Fruit fly (Drosophila melanogaster) whole organism, embryonic: Measurements from ENCODE around the gene Shawn.

Experiments
- Bgb ChIP-seq: fragments of 200-800 bp; sonication (Bioruptor generic); IDR thresholded peaks from 2 replicates; pipeline ENCODE4 v1.3.6; 2022; ENCODE audit warnings: missing biosample characterization, missing genetic modification characterization; ENCODE audit not compliant: partially characterized antibody
- Bteb2 ChIP-seq: fragments of 200-800 bp; sonication (Bioruptor generic); optimal IDR thresholded peaks from 2 replicates; lab custom pipeline; 2016; ENCODE audit warnings: missing biosample characterization, missing genetic modification characterization
- CG10147 ChIP-seq: fragments of 200-800 bp; sonication (Bioruptor generic); optimal IDR thresholded peaks from 2 replicates; lab custom pipeline; 2019; ENCODE audit warnings: missing biosample characterization, mild to moderate bottlenecking, missing genetic modification characterization, moderate library complexity
- CG10366 ChIP-seq: fragments of 200-800 bp; sonication (Bioruptor generic); IDR thresholded peaks from 2 replicates; pipeline ENCODE4 v1.3.6; 2022; ENCODE audit warnings: missing biosample characterization, missing genetic modification characterization
- CG10543 ChIP-seq: fragments of 200-800 bp; sonication (Bioruptor generic); optimal IDR thresholded peaks from 3 replicates; lab custom pipeline; 2017; ENCODE audit warnings: missing biosample characterization, mild to moderate bottlenecking, missing genetic modification characterization, moderate library complexity
- CG11696 ChIP-seq: fragments of 200-800 bp; sonication (Bioruptor generic); IDR thresholded peaks from 2 replicates; pipeline ENCODE4 v1.3.6; 2022; ENCODE audit warnings: missing biosample characterization, missing genetic modification characterization
- CG13287 ChIP-seq: fragments of 200-800 bp; sonication (Bioruptor generic); IDR thresholded peaks from 2 replicates; pipeline ENCODE4 v1.3.6; 2022; ENCODE audit warnings: missing biosample characterization, missing genetic modification characterization; ENCODE audit not compliant: partially characterized antibody
- CG15073 ChIP-seq: fragments of 200-800 bp; sonication (Bioruptor generic); optimal IDR thresholded peaks from 2 replicates; lab custom pipeline; 2016; ENCODE audit warnings: missing biosample characterization, missing genetic modification characterization
- CG15269 ChIP-seq: fragments of 200-800 bp; sonication (Bioruptor generic); optimal IDR thresholded peaks from 2 replicates; lab custom pipeline; 2018; ENCODE audit warnings: missing biosample characterization, mild to moderate bottlenecking, missing genetic modification characterization, moderate library complexity
- CG16813 ChIP-seq: fragments of 200-800 bp; sonication (Bioruptor generic); IDR thresholded peaks from 3 replicates; pipeline ENCODE4 v1.3.6; 2022; ENCODE audit warnings: missing biosample characterization, missing genetic modification characterization; ENCODE audit not compliant: partially characterized antibody
- CG17361 ChIP-seq: fragments of 200-800 bp; sonication (Bioruptor generic); IDR thresholded peaks from 3 replicates; pipeline ENCODE4 v1.3.6; 2022; ENCODE audit warnings: missing biosample characterization, missing genetic modification characterization
- CG17568 ChIP-seq: fragments of 200-800 bp; sonication (Bioruptor generic); optimal IDR thresholded peaks from 2 replicates; lab custom pipeline; 2018; ENCODE audit warnings: missing biosample characterization, mild to moderate bottlenecking, missing genetic modification characterization, moderate library complexity
- CG17802 ChIP-seq: fragments of 200-800 bp; sonication (Bioruptor generic); optimal IDR thresholded peaks from 2 replicates; lab custom pipeline; 2018; ENCODE audit warnings: missing biosample characterization, mild to moderate bottlenecking, missing genetic modification characterization, moderate library complexity
- CG1832 ChIP-seq: fragments of 200-800 bp; sonication (Bioruptor generic); optimal IDR thresholded peaks from 2 replicates; lab custom pipeline; 2017; ENCODE audit warnings: missing biosample characterization, mild to moderate bottlenecking, missing genetic modification characterization, inconsistent platforms
- CG4617 ChIP-seq: fragments of 200-800 bp; sonication (Bioruptor generic); optimal IDR thresholded peaks from 3 replicates; lab custom pipeline; 2016; ENCODE audit warnings: missing biosample characterization, missing genetic modification characterization, borderline replicate concordance
- CG6791 ChIP-seq: fragments of 200-800 bp; sonication (Bioruptor generic); IDR thresholded peaks from 3 replicates; pipeline ENCODE4 v1.3.6; 2022; ENCODE audit warnings: missing biosample characterization, missing genetic modification characterization; ENCODE audit not compliant: partially characterized antibody
- CG9932 ChIP-seq: fragments of 200-800 bp; sonication (Bioruptor generic); IDR thresholded peaks from 2 replicates; pipeline ENCODE4 v1.3.6; 2022; ENCODE audit warnings: missing biosample characterization, missing genetic modification characterization
- Dfd ChIP-seq, 2 experiments: fragments of >200 bp; optimal IDR thresholded peaks; 2 replicates each; lab custom pipeline; 2017; ENCODE audit warnings: missing biosample characterization in 2 of 2, missing genetic modification characterization in 2 of 2
- Dref ChIP-seq: fragments of 200-800 bp; sonication (Bioruptor generic); IDR thresholded peaks from 2 replicates; pipeline ENCODE4 v1.3.6; 2022; ENCODE audit warnings: missing biosample characterization, missing genetic modification characterization
- Drgx ChIP-seq: fragments of 200-800 bp; sonication (Bioruptor generic); IDR thresholded peaks from 2 replicates; pipeline ENCODE4 v1.3.6; 2022; ENCODE audit warnings: missing biosample characterization, missing genetic modification characterization
- Eip74EF ChIP-seq, 2 experiments: fragments of 200-800 bp in 1 of 2; fragments of >200 bp in 1 of 2; sonication (Bioruptor generic) in 1 of 2; optimal IDR thresholded peaks; 2 replicates each; lab custom pipeline; 2017 to 2019; ENCODE audit warnings: missing biosample characterization in 2 of 2, missing genetic modification characterization in 2 of 2, mild to moderate bottlenecking in 1 of 2, moderate library complexity in 1 of 2
- HHEX ChIP-seq: fragments of 200-800 bp; sonication (Bioruptor generic); optimal IDR thresholded peaks from 3 replicates; lab custom pipeline; 2017; ENCODE audit warnings: missing biosample characterization, mild to moderate bottlenecking, missing genetic modification characterization, missing genetic modification reagents
- HLH4C ChIP-seq: fragments of 200-800 bp; sonication (Bioruptor generic); IDR thresholded peaks from 3 replicates; pipeline ENCODE4 v1.3.6; 2022; ENCODE audit warnings: missing biosample characterization, missing genetic modification characterization; ENCODE audit not compliant: partially characterized antibody
- MBD-R2 ChIP-seq: fragments of 200-800 bp; sonication (Bioruptor generic); IDR thresholded peaks from 2 replicates; pipeline ENCODE4 v1.3.6; 2022; ENCODE audit warnings: missing biosample characterization, missing genetic modification characterization
- MESR4 ChIP-seq: fragments of 200-800 bp; sonication (Bioruptor generic); optimal IDR thresholded peaks from 2 replicates; lab custom pipeline; 2018; ENCODE audit warnings: missing biosample characterization, mild to moderate bottlenecking, missing genetic modification characterization, moderate library complexity
- Myb ChIP-seq: fragments of 200-800 bp; sonication (Bioruptor generic); optimal IDR thresholded peaks from 2 replicates; lab custom pipeline; 2016; ENCODE audit warnings: missing biosample characterization, missing genetic modification characterization
- NK7.1 ChIP-seq: fragments of 200-800 bp; sonication (Bioruptor generic); optimal IDR thresholded peaks from 3 replicates; lab custom pipeline; 2016; ENCODE audit warnings: missing biosample characterization, missing genetic modification characterization
- Nf-YC ChIP-seq: fragments of 200-800 bp; optimal IDR thresholded peaks from 3 replicates; lab custom pipeline; 2019; ENCODE audit warnings: missing biosample characterization, mild to moderate bottlenecking, missing genetic modification characterization, moderate library complexity
- PHDP ChIP-seq: fragments of 200-800 bp; sonication (Bioruptor generic); optimal IDR thresholded peaks from 3 replicates; lab custom pipeline; 2018; ENCODE audit warnings: missing biosample characterization, mild to moderate bottlenecking, missing genetic modification characterization, moderate library complexity
- Sry-δ ChIP-seq: fragments of 200-800 bp; sonication (Bioruptor generic); optimal IDR thresholded peaks from 2 replicates; lab custom pipeline; 2016; ENCODE audit warnings: missing biosample characterization, missing genetic modification characterization
- YL-1 ChIP-seq: fragments of 200-800 bp; sonication (Bioruptor generic); optimal IDR thresholded peaks from 3 replicates; lab custom pipeline; 2017; ENCODE audit warnings: missing biosample characterization, mild to moderate bottlenecking, missing genetic modification characterization
- amos ChIP-seq: fragments of 200-800 bp; sonication (Bioruptor generic); IDR thresholded peaks from 2 replicates; pipeline ENCODE4 v1.3.6; 2022; ENCODE audit warnings: missing biosample characterization, missing genetic modification characterization; ENCODE audit not compliant: partially characterized antibody
- ci ChIP-seq: fragments of 200-800 bp; sonication (Bioruptor generic); IDR thresholded peaks from 3 replicates; pipeline ENCODE4 v1.3.6; 2022; ENCODE audit warnings: missing biosample characterization, missing genetic modification characterization
- en ChIP-seq: fragments of 200-800 bp; sonication (Bioruptor generic); optimal IDR thresholded peaks from 2 replicates; lab custom pipeline; 2016; ENCODE audit warnings: missing biosample characterization, missing genetic modification characterization
- h ChIP-seq: fragments of >200 bp; optimal IDR thresholded peaks from 2 replicates; lab custom pipeline; 2017
- insv ChIP-seq, 2 experiments: fragments of 200-800 bp; sonication (Bioruptor generic); optimal IDR thresholded peaks; 3 replicates each; lab custom pipeline; 2016 to 2018; ENCODE audit warnings: missing biosample characterization in 2 of 2, missing genetic modification characterization in 2 of 2
- kay ChIP-seq: fragments of 200-800 bp; sonication (Bioruptor generic); optimal IDR thresholded peaks from 2 replicates; lab custom pipeline; 2016; ENCODE audit warnings: missing biosample characterization, missing genetic modification characterization
- lola ChIP-seq, 3 experiments: fragments of >200 bp in 2 of 3; fragments of 200-800 bp in 1 of 3; sonication (Bioruptor generic) in 1 of 3; optimal IDR thresholded peaks; 2 replicates each; lab custom pipeline; 2017 to 2019; ENCODE audit warnings: missing biosample characterization in 3 of 3, missing genetic modification characterization in 3 of 3, mild to moderate bottlenecking in 1 of 3, moderate library complexity in 1 of 3
- nerfin-1 ChIP-seq: fragments of 200-800 bp; sonication (Bioruptor generic); optimal IDR thresholded peaks from 3 replicates; lab custom pipeline; 2019; ENCODE audit warnings: missing biosample characterization, mild to moderate bottlenecking, missing genetic modification characterization, moderate library complexity
- onecut ChIP-seq: fragments of 200-800 bp; sonication (Bioruptor generic); IDR thresholded peaks from 2 replicates; pipeline ENCODE4 v1.3.6; 2022; ENCODE audit warnings: missing biosample characterization, missing genetic modification characterization
- pzg ChIP-seq: fragments of 200-800 bp; sonication (Bioruptor generic); optimal IDR thresholded peaks from 3 replicates; lab custom pipeline; 2018; ENCODE audit warnings: missing biosample characterization, mild to moderate bottlenecking, missing genetic modification characterization, moderate library complexity
- repo ChIP-seq: fragments of 200-800 bp; sonication (Bioruptor generic); optimal IDR thresholded peaks from 2 replicates; lab custom pipeline; 2016; ENCODE audit warnings: missing biosample characterization, missing genetic modification characterization
- run ChIP-seq: fragments of 200-800 bp; sonication (Bioruptor generic); optimal IDR thresholded peaks from 3 replicates; lab custom pipeline; 2018; ENCODE audit warnings: missing biosample characterization, mild to moderate bottlenecking, missing genetic modification characterization
- sima ChIP-seq: fragments of 200-800 bp; sonication (Bioruptor generic); optimal IDR thresholded peaks from 2 replicates; lab custom pipeline; 2016; ENCODE audit warnings: missing biosample characterization, missing genetic modification characterization
- sqz ChIP-seq: fragments of 200-800 bp; sonication (Bioruptor generic); optimal IDR thresholded peaks from 3 replicates; lab custom pipeline; 2018; ENCODE audit warnings: missing biosample characterization, mild to moderate bottlenecking, missing genetic modification characterization
- ssp ChIP-seq: fragments of 200-800 bp; sonication (Bioruptor generic); IDR thresholded peaks from 2 replicates; pipeline ENCODE4 v1.3.6; 2022; ENCODE audit warnings: missing biosample characterization, missing genetic modification characterization
- ttk ChIP-seq: fragments of 200-800 bp; sonication (Bioruptor generic); IDR thresholded peaks from 2 replicates; pipeline ENCODE4 v2.1.2; 2022; ENCODE audit warnings: missing biosample characterization, missing genetic modification characterization
- unc-4 ChIP-seq: fragments of 200-800 bp; sonication (Bioruptor generic); IDR thresholded peaks from 2 replicates; pipeline ENCODE4 v1.3.6; 2022; ENCODE audit warnings: missing biosample characterization, missing genetic modification characterization; ENCODE audit not compliant: partially characterized antibody
- z ChIP-seq: fragments of 200-800 bp; sonication (Bioruptor generic); IDR thresholded peaks from 3 replicates; pipeline ENCODE4 v1.3.6; 2022; ENCODE audit warnings: missing biosample characterization, missing genetic modification characterization
- zen2 ChIP-seq: fragments of 200-800 bp; sonication (Bioruptor generic); IDR thresholded peaks from 3 replicates; pipeline ENCODE4 v1.3.6; 2022; ENCODE audit warnings: missing biosample characterization, missing genetic modification characterization; ENCODE audit not compliant: partially characterized antibody

Shawn gene

DNA sequence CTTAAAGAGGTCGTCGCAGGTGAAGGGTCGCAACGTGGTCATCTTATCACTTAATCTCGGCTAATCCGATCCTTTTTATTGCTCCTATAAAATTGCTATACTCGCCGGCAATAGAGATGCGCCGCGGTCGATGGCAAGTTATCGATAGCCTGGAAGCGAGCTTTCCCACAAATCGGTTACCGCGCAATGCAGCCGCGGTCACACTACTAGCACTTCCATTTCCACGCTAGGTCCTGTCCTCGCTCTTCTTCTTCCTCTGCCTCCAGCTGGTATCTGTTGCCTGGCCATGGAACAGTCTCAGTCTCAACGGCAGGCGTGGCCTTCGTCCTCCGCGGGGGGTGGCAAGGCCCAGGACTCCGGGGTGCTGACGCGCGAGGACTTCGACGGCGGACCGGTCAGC is 11.6 kb downstream of the Shawn start, which contains the start of the genes Naa20A and MKP-4 (continued):
- peak; percentile 77; the same call in 1 of the 2 replicates for TF ChIP-seq Bgb
- peak; percentile 81 for TF ChIP-seq amos
- TF ChIP-seq PHDP (tag; lab: Kevin White, UChicago), result no peak
- no peak for TF ChIP-seq run (tag; lab: Kevin White, UChicago)
- no peak for TF ChIP-seq repo (GFP tag; lab: Kevin White, UChicago)
- no peak for TF ChIP-seq CG1832 (GFP tag; lab: Kevin White, UChicago)
- no peak for TF ChIP-seq z (GFP tag; lab: Robert Waterston, UW)
- no peak for TF ChIP-seq HHEX (GFP tag; lab: Kevin White, UChicago)
- TF ChIP-seq kay (GFP tag; lab: Kevin White, UChicago), result no peak
- no peak for TF ChIP-seq CG10366
- no peak for TF ChIP-seq ttk (GFP tag; lab: Robert Waterston, UW)
- TF ChIP-seq ci (GFP tag; lab: Robert Waterston, UW), result no peak
- TF ChIP-seq Myb (GFP tag; lab: Kevin White, UChicago), result peak; percentile 16
- peak; percentile 96 for TF ChIP-seq CG17802 (tag; lab: Kevin White, UChicago)
- TF ChIP-seq lola (GFP tag; optimal IDR thresholded peaks at IDR 0.05; lab: Kevin White, UChicago), result no peak
- no peak for TF ChIP-seq h (lab: Kevin White, UChicago)
- TF ChIP-seq en, result no peak
- peak; percentile 68 for TF ChIP-seq CG16813 (GFP tag; lab: Robert Waterston, UW)
- TF ChIP-seq CG4617 (GFP tag; lab: Kevin White, UChicago), result peak; percentile 52
- no peak for TF ChIP-seq Bteb2 (GFP tag; lab: Kevin White, UChicago)
- TF ChIP-seq Eip74EF (GFP tag; optimal IDR thresholded peaks at IDR 0.05; lab: Kevin White, UChicago), result no peak
- no peak for TF ChIP-seq sqz (GFP tag; lab: Kevin White, UChicago)
- TF ChIP-seq Sry-δ (GFP tag; lab: Kevin White, UChicago), result peak; percentile 91
- TF ChIP-seq CG9932 (GFP tag; lab: Robert Waterston, UW), result peak; percentile 35; the same call in 1 of the 2 replicates
- no peak for TF ChIP-seq CG17568 (GFP tag; lab: Kevin White, UChicago)
- TF ChIP-seq Dref (GFP tag; lab: Robert Waterston, UW), result peak; percentile 87
- peak; percentile 38 for TF ChIP-seq nerfin-1
- TF ChIP-seq zen2, result peak; percentile 76
- peak; percentile 77 for TF ChIP-seq pzg
- peak; percentile 82 for TF ChIP-seq CG13287 (GFP tag; lab: Robert Waterston, UW)
- TF ChIP-seq unc-4 (GFP tag; lab: Robert Waterston, UW), result peak; percentile 76
- TF ChIP-seq CG10543 (GFP tag; lab: Kevin White, UChicago), result no peak
- TF ChIP-seq YL-1 (GFP tag; lab: Kevin White, UChicago), result peak; percentile 31
- no peak for TF ChIP-seq Nf-YC (tag; lab: Kevin White, UChicago)
- TF ChIP-seq CG15269, result no peak
- peak; percentile 81 for TF ChIP-seq MESR4
- TF ChIP-seq sima (GFP tag; lab: Kevin White, UChicago), result no peak
- no peak for TF ChIP-seq Dfd (GFP tag; optimal IDR thresholded peaks at IDR 0.05; lab: Kevin White, UChicago)
- TF ChIP-seq NK7.1, result no peak
- peak; percentile 95 for TF ChIP-seq MBD-R2 (GFP tag; lab: Robert Waterston, UW)
- TF ChIP-seq Drgx (GFP tag; lab: Robert Waterston, UW), result no peak
- TF ChIP-seq CG11696, result peak; percentile 52; the same call in 1 of the 2 replicates
- TF ChIP-seq onecut, result no peak
- TF ChIP-seq HLH4C (GFP tag; lab: Robert Waterston, UW), result peak; percentile 73
- TF ChIP-seq CG15073, result no peak
- no peak for TF ChIP-seq CG17361 (GFP tag; lab: Robert Waterston, UW)
- TF ChIP-seq CG10147 (GFP tag; lab: Kevin White, UChicago), result no peak
- peak; percentile 15; the same call in 1 of the 2 replicates for TF ChIP-seq ssp
- TF ChIP-seq insv (GFP tag; optimal IDR thresholded peaks at IDR 0.05; lab: Kevin White, UChicago), result no peak
- TF ChIP-seq CG6791, result peak; percentile 68
